Worm (Caenorhabditis elegans): ENCODE measurements around the gene C49H3.6.

DNA sequence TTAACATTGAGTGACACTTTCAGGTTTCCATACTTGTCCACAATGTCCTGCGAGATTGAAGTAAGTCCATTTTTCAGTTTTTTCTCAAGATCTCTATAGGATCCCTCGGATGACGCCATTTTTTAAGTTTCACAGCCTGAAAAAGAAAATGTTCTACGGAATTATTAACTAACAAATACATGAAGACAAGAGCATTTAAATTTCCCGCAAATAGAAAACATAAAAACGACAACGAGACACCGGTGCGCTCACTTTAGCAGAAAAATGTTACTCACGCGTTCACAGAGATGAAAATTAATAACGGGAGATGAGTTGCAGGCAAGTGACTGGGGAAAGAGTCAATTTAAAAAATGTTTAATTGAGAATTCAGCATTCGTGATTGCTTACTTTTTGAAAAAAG lies 42.9 kb downstream of the C49H3.6 start, which contains the start of gene czw-1:
- TF ChIP-seq W03F9.2 (tag; optimal IDR thresholded peaks at IDR 0.05) (no peak), him-1 (tag; optimal IDR thresholded peaks at IDR 0.05) (no peak), dao-5 (tag; optimal IDR thresholded peaks at IDR 0.05) (no peak)
